Fruit fly (Drosophila melanogaster) whole organism, wandering third instar larva: ENCODE results near the gene mei-P26.

ENCODE experiments used
- Abd-B ChIP-seq: fragments of >200 bp; optimal IDR thresholded peaks from 2 replicates; lab custom pipeline; 2017; ENCODE audit warnings: missing biosample characterization, missing genetic modification characterization
- CrebA ChIP-seq: fragments of 200-800 bp; sonication (Bioruptor generic); optimal IDR thresholded peaks from 2 replicates; lab custom pipeline; 2016; ENCODE audit warnings: missing biosample characterization, mild to moderate bottlenecking, missing genetic modification characterization, borderline replicate concordance
- Dif ChIP-seq: fragments of 200-275, 200-300 bp; sonication (Bioruptor generic); optimal IDR thresholded peaks from 2 replicates; lab custom pipeline; 2018; ENCODE audit warnings: missing biosample characterization, missing genetic modification characterization; ENCODE audit not compliant: partially characterized antibody
- GATAd ChIP-seq: sonication (Bioruptor generic); optimal IDR thresholded peaks from 2 replicates; lab custom pipeline; 2016; ENCODE audit warnings: missing biosample characterization, missing genetic modification characterization
- Myc ChIP-seq: fragments of >200 bp; optimal IDR thresholded peaks from 2 replicates; lab custom pipeline; 2017
- N ChIP-seq: fragments of >200 bp; optimal IDR thresholded peaks from 2 replicates; lab custom pipeline; 2018; ENCODE audit warnings: missing biosample characterization, missing external identifiers, missing genetic modification characterization
- OdsH ChIP-seq: fragments of 200-800 bp; sonication (Bioruptor generic); optimal IDR thresholded peaks from 2 replicates; lab custom pipeline; 2016; ENCODE audit warnings: missing biosample characterization, mild to moderate bottlenecking, missing genetic modification characterization
- br ChIP-seq: fragments of 200-800 bp; sonication (Bioruptor generic); optimal IDR thresholded peaks from 2 replicates; lab custom pipeline; 2016; ENCODE audit warnings: missing biosample characterization, missing genetic modification characterization
- ey ChIP-seq: fragments of 200-800 bp; sonication (Bioruptor generic); optimal IDR thresholded peaks from 2 replicates; lab custom pipeline; 2016; ENCODE audit warnings: missing biosample characterization, missing genetic modification characterization
- fru ChIP-seq: fragments of 200-800 bp; sonication (Bioruptor generic); optimal IDR thresholded peaks from 3 replicates; lab custom pipeline; 2016; ENCODE audit warnings: missing biosample characterization, mild to moderate bottlenecking, missing genetic modification characterization
- pan ChIP-seq: fragments of >200 bp; optimal IDR thresholded peaks from 2 replicates; lab custom pipeline; 2017
- sv ChIP-seq: fragments of 200-800 bp; sonication (Bioruptor generic); optimal IDR thresholded peaks from 3 replicates; lab custom pipeline; 2016; ENCODE audit warnings: missing biosample characterization, missing genetic modification characterization

DNA sequence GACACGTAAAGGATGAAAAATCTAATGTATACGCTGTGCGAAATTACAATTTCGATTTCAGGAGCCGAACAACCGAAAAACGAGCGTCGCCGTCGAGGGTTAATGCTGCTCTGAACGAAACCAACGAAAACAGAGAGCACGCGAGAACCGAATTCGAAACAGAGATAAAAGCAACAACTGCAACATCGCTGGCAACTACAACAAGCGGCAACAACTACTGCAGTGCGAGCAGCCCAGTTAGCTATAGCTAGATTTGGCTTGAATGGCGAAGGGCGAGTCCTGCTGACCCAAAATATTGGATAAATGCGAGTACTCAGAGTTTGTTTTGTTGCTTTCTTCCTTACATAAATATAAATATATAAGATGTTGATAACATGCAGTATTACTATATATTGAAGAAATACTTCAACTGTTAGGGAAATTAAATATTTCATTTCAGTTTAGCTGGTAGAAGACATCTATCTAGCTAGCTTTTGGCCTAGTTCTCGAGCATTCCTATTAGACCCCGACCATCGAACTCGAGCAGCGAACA, 28.1 kb upstream of the mei-P26 start, which contains the start of gene fend:
- peak; percentile 92 for TF ChIP-seq Myc (lab: Kevin White, UChicago)
- TF ChIP-seq fru (GFP tag; lab: Kevin White, UChicago): peak; percentile 22
- no peak for TF ChIP-seq pan (lab: Kevin White, UChicago)
- no peak for TF ChIP-seq GATAd (GFP tag; lab: Kevin White, UChicago)
- TF ChIP-seq Abd-B (GFP tag; lab: Kevin White, UChicago): no peak
- no peak for TF ChIP-seq Dif (GFP tag; lab: Kevin White, UChicago)
- TF ChIP-seq CrebA: no peak
- TF ChIP-seq N (GFP tag; lab: Kevin White, UChicago): no peak
- TF ChIP-seq br (GFP tag; lab: Kevin White, UChicago): no peak
- no peak for TF ChIP-seq ey
- TF ChIP-seq OdsH: no peak
- no peak for TF ChIP-seq sv (GFP tag; lab: Kevin White, UChicago)
